Worm (Caenorhabditis elegans) whole organism, young adult: Measurements from ENCODE around the gene hex-1.

Experiments used
- B0035.1 ChIP-seq: sonication (generic microtip); optimal IDR thresholded peaks from 2 replicates; lab custom pipeline; 2016; ENCODE audit warnings: missing genetic modification characterization, mild to moderate bottlenecking, missing compliant biosample characterization, missing genotype, missing genetic modification reagents
- B0261.1 ChIP-seq: sonication (generic microtip); optimal IDR thresholded peaks from 2 replicates; lab custom pipeline; 2016; ENCODE audit warnings: mild to moderate bottlenecking, missing genetic modification characterization, moderate library complexity, missing compliant biosample characterization
- D2030.7 ChIP-seq: fragments of 200-800 bp; sonication (Bioruptor generic); IDR thresholded peaks from 2 replicates; pipeline ENCODE4 v1.3.6; 2022; ENCODE audit warnings: missing genetic modification reagents, missing genetic modification characterization, missing compliant biosample characterization
- F10E7.11 ChIP-seq: sonication (generic microtip); optimal IDR thresholded peaks from 2 replicates; lab custom pipeline; 2017; ENCODE audit warnings: mild to moderate bottlenecking, missing genetic modification characterization, moderate library complexity, missing compliant biosample characterization
- F52B5.7 ChIP-seq: sonication (generic microtip); optimal IDR thresholded peaks from 2 replicates; lab custom pipeline; 2016; ENCODE audit warnings: mild to moderate bottlenecking, missing genetic modification characterization, missing compliant biosample characterization
- F55B11.4 ChIP-seq: sonication (generic microtip); optimal IDR thresholded peaks from 2 replicates; lab custom pipeline; 2016; ENCODE audit warnings: missing compliant biosample characterization, missing genetic modification characterization, borderline replicate concordance; ENCODE audit not compliant: insufficient read depth
- T26A5.8 ChIP-seq: sonication (generic microtip); optimal IDR thresholded peaks from 2 replicates; lab custom pipeline; 2016; ENCODE audit warnings: missing genetic modification characterization, missing compliant biosample characterization
- Y67H2A.10 ChIP-seq: fragments of 200-800 bp; sonication (Bioruptor generic); conservative IDR thresholded peaks from 2 replicates; pipeline ENCODE4 v1.3.6; 2022; ENCODE audit warnings: missing genetic modification reagents, missing genetic modification characterization, missing compliant biosample characterization
- ZK185.1 ChIP-seq: sonication (generic microtip); optimal IDR thresholded peaks from 2 replicates; lab custom pipeline; 2016; ENCODE audit warnings: mild to moderate bottlenecking, missing genetic modification characterization, missing compliant biosample characterization; ENCODE audit not compliant: poor library complexity, severe bottlenecking
- akir-1 ChIP-seq: fragments of 200-800 bp; sonication (Bioruptor generic); optimal IDR thresholded peaks from 2 replicates; lab custom pipeline; 2018; ENCODE audit warnings: mild to moderate bottlenecking, missing genetic modification characterization, moderate library complexity, missing compliant biosample characterization
- attf-3 ChIP-seq: fragments of 200-800 bp; sonication (Bioruptor generic); conservative IDR thresholded peaks from 2 replicates; pipeline ENCODE4 v1.3.6; 2022; ENCODE audit warnings: missing genetic modification reagents, missing genetic modification characterization, missing compliant biosample characterization
- ccch-3 ChIP-seq: fragments of 200-800 bp; sonication (Bioruptor generic); optimal IDR thresholded peaks from 2 replicates; lab custom pipeline; 2018; ENCODE audit warnings: mild to moderate bottlenecking, missing genetic modification characterization, missing compliant biosample characterization
- ceh-100 ChIP-seq: fragments of 200-800 bp; sonication (Bioruptor generic); IDR thresholded peaks from 2 replicates; pipeline ENCODE4 v1.3.6; 2022; ENCODE audit warnings: missing genetic modification reagents, missing genetic modification characterization, missing compliant biosample characterization
- ceh-91 ChIP-seq: fragments of 200-800 bp; sonication (Bioruptor generic); IDR thresholded peaks from 2 replicates; pipeline ENCODE4 v1.3.6; 2022; ENCODE audit warnings: missing genetic modification reagents, missing genetic modification characterization, missing compliant biosample characterization
- him-1 ChIP-seq: sonication (generic microtip); optimal IDR thresholded peaks from 2 replicates; lab custom pipeline; 2016; ENCODE audit warnings: missing genotype, missing genetic modification reagents, missing genetic modification characterization, missing compliant biosample characterization
- hmg-20 ChIP-seq: fragments of 200-800 bp; sonication (Bioruptor generic); IDR thresholded peaks from 2 replicates; pipeline ENCODE4 v1.3.6; 2022; ENCODE audit warnings: missing genetic modification reagents, missing genetic modification characterization, missing compliant biosample characterization
- lag-1 ChIP-seq: fragments of 200-800 bp; sonication (Bioruptor generic); IDR thresholded peaks from 2 replicates; pipeline ENCODE4 v1.3.6; 2022; ENCODE audit warnings: missing genetic modification reagents, missing genetic modification characterization, missing compliant biosample characterization
- lin-26 ChIP-seq: fragments of 200-800 bp; sonication (Bioruptor generic); IDR thresholded peaks from 2 replicates; pipeline ENCODE4 v1.3.6; 2022; ENCODE audit warnings: missing genetic modification reagents, missing genetic modification characterization, missing compliant biosample characterization
- lin-40 ChIP-seq: sonication (generic microtip); optimal IDR thresholded peaks from 2 replicates; lab custom pipeline; 2016; ENCODE audit warnings: missing genetic modification characterization, mild to moderate bottlenecking, missing compliant biosample characterization, missing genotype, missing genetic modification reagents
- lir-1 ChIP-seq: fragments of 200-800 bp; sonication (Bioruptor generic); conservative IDR thresholded peaks from 2 replicates; pipeline ENCODE4 v1.3.6; 2022; ENCODE audit warnings: missing genetic modification reagents, missing genetic modification characterization, missing compliant biosample characterization
- lsl-1 ChIP-seq: fragments of 200-800 bp; sonication (Bioruptor generic); optimal IDR thresholded peaks from 2 replicates; lab custom pipeline; 2018; ENCODE audit warnings: mild to moderate bottlenecking, missing genetic modification characterization, moderate library complexity, missing compliant biosample characterization
- mes-4 ChIP-seq: sonication (generic microtip); optimal IDR thresholded peaks from 2 replicates; lab custom pipeline; 2016; ENCODE audit warnings: missing genotype, missing genetic modification characterization, missing compliant biosample characterization
- nfya-1 ChIP-seq: sonication (generic microtip); optimal IDR thresholded peaks from 2 replicates; lab custom pipeline; 2017; ENCODE audit warnings: antibody characterized with exemption, missing compliant biosample characterization, missing genetic modification characterization, borderline replicate concordance; ENCODE audit not compliant: insufficient read depth
- snpc-1.1 ChIP-seq: sonication (generic microtip); optimal IDR thresholded peaks from 2 replicates; lab custom pipeline; 2017; ENCODE audit warnings: missing genetic modification characterization, mild to moderate bottlenecking, missing compliant biosample characterization, antibody characterized with exemption, moderate library complexity, missing genotype, missing genetic modification reagents; ENCODE audit not compliant: insufficient read depth
- tlf-1 ChIP-seq: fragments of 200-800 bp; sonication (Bioruptor generic); optimal IDR thresholded peaks from 2 replicates; lab custom pipeline; 2018; ENCODE audit warnings: mild to moderate bottlenecking, missing genetic modification characterization, missing compliant biosample characterization
- ztf-28 ChIP-seq: fragments of 200-800 bp; sonication (Bioruptor generic); IDR thresholded peaks from 2 replicates; pipeline ENCODE4 v1.3.6; 2022; ENCODE audit warnings: missing genetic modification reagents, missing genetic modification characterization, missing compliant biosample characterization

The hex-1 gene

ce11 chrX:2274237-2274636, 53.3 kb downstream of the hex-1 start, which contains the start of gene AH9.4:
AH9.4 (minus strand) TSS chrX:2274337.
- no peak for TF ChIP-seq Y67H2A.10
- TF ChIP-seq lin-26 (GFP tag; lab: Robert Waterston, UW) = no peak
- TF ChIP-seq ztf-28 = no peak
- TF ChIP-seq F52B5.7 (tag; lab: Kevin White, UChicago) = no peak
- no peak for TF ChIP-seq hmg-20 (GFP tag; lab: Robert Waterston, UW)
- no peak for TF ChIP-seq B0035.1
- no peak for TF ChIP-seq attf-3 (GFP tag; lab: Robert Waterston, UW)
- TF ChIP-seq ZK185.1 = no peak
- no peak for TF ChIP-seq B0261.1 (tag; lab: Kevin White, UChicago)
- no peak for TF ChIP-seq F55B11.4 (tag; lab: Kevin White, UChicago)
- TF ChIP-seq lir-1 (GFP tag; lab: Robert Waterston, UW) = no peak
- no peak for TF ChIP-seq lag-1 (GFP tag; lab: Robert Waterston, UW)
- no peak for TF ChIP-seq ceh-91 (GFP tag; lab: Robert Waterston, UW)
- TF ChIP-seq him-1 = no peak
- no peak for TF ChIP-seq lin-40
- no peak for TF ChIP-seq T26A5.8 (tag; lab: Kevin White, UChicago)
- no peak for TF ChIP-seq mes-4
- TF ChIP-seq ceh-100 (GFP tag; lab: Robert Waterston, UW) = no peak
- no peak for TF ChIP-seq akir-1 (GFP tag; lab: Kevin White, UChicago)
- no peak for TF ChIP-seq lsl-1 (GFP tag; lab: Kevin White, UChicago)

- TF ChIP-seq nfya-1 (tag; lab: Kevin White, UChicago) (no peak), F10E7.11 (tag; lab: Kevin White, UChicago) (no peak), snpc-1.1 (tag; lab: Kevin White, UChicago) (no peak), tlf-1 (GFP tag; lab: Kevin White, UChicago) (no peak), ccch-3 (GFP tag; lab: Kevin White, UChicago) (no peak), D2030.7 (GFP tag; lab: Robert Waterston, UW) (no peak), lag-1 (GFP tag; lab: Robert Waterston, UW) (no peak)
Observed at ce11 chrX:2276000-2276399, 55.0 kb downstream of the hex-1 start.
